Worm (Caenorhabditis elegans) whole organism, midembryonic: ENCODE measurements around the gene Y47D7A.18.

Source experiments
- cog-1 ChIP-seq: sonication (generic microtip); optimal IDR thresholded peaks from 2 replicates; lab custom pipeline; 2016; ENCODE audit warnings: missing genetic modification characterization, missing compliant biosample characterization
- klf-2 ChIP-seq: fragments of 200-800 bp; sonication (Bioruptor generic); conservative IDR thresholded peaks from 2 replicates; pipeline ENCODE4 v1.3.6; 2022; ENCODE audit warnings: missing genetic modification reagents, missing genetic modification characterization, missing compliant biosample characterization
- ref-1 ChIP-seq: fragments of 200-800 bp; sonication (Bioruptor generic); conservative IDR thresholded peaks from 2 replicates; pipeline ENCODE4 v1.3.6; 2022; ENCODE audit warnings: missing genetic modification reagents, missing genetic modification characterization, missing compliant biosample characterization
- tab-1 ChIP-seq: fragments of 200-800 bp; sonication (Bioruptor generic); IDR thresholded peaks from 2 replicates; pipeline ENCODE4 v1.3.6; 2022; ENCODE audit warnings: missing genetic modification characterization, missing compliant biosample characterization
- ztf-23 ChIP-seq: fragments of 200-800 bp; sonication (Bioruptor generic); IDR thresholded peaks from 2 replicates; pipeline ENCODE4 v1.3.6; 2022; ENCODE audit warnings: missing genetic modification reagents, missing genetic modification characterization, missing compliant biosample characterization
- ztf-29 ChIP-seq: fragments of 200-800 bp; sonication (Bioruptor generic); IDR thresholded peaks from 2 replicates; pipeline ENCODE4 v1.3.6; 2022; ENCODE audit warnings: missing genetic modification reagents, missing genetic modification characterization, missing compliant biosample characterization

DNA sequence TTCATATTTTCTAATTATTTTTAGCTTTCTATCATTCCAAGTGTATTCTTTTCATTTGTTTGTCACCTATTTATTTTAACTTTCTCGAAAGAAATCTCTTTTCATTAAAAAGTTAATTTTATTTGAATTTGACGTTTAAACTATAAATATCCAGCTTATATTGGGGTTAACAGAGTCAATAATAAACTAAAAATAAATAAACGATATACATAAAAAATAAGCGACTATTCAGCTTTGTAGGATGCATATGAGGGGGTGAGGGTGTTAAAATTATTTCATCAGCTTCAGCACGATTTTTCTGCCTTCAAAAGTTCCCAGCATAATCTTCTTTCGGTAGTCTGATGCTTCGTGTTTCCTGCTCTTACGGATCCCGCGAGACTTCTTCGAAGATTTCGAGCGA lies 43.0 kb downstream of the Y47D7A.18 start:
- TF ChIP-seq klf-2 (GFP tag; lab: Robert Waterston, UW): no peak
- no peak for TF ChIP-seq ztf-23 (GFP tag; lab: Robert Waterston, UW)
- no peak for TF ChIP-seq tab-1 (GFP tag; lab: Robert Waterston, UW)
- TF ChIP-seq cog-1 (tag; lab: Kevin White, UChicago): no peak
- TF ChIP-seq ref-1 (GFP tag; lab: Robert Waterston, UW): no peak
- TF ChIP-seq ztf-29: no peak
